Fruit fly (Drosophila melanogaster) whole organism, embryonic: ENCODE measurements around the gene Pig1.

Experiments used
- CG11093 ChIP-seq: fragments of 200-800 bp; sonication (Bioruptor generic); IDR thresholded peaks from 3 replicates; pipeline ENCODE4 v1.3.6; 2022; ENCODE audit warnings: missing biosample characterization, missing genetic modification characterization
- CG11247 ChIP-seq: fragments of 200-800 bp; sonication (Bioruptor generic); IDR thresholded peaks from 2 replicates; pipeline ENCODE4 v1.3.6; 2022; ENCODE audit warnings: missing biosample characterization, missing genetic modification characterization
- CG12071 ChIP-seq: fragments of 200-800 bp; sonication (Bioruptor generic); optimal IDR thresholded peaks from 3 replicates; lab custom pipeline; 2018; ENCODE audit warnings: missing biosample characterization, mild to moderate bottlenecking, missing genetic modification characterization
- CG12219 ChIP-seq: fragments of 200-800 bp; sonication (Bioruptor generic); optimal IDR thresholded peaks from 3 replicates; lab custom pipeline; 2018; ENCODE audit warnings: missing biosample characterization, mild to moderate bottlenecking, missing genetic modification characterization
- CG1233 ChIP-seq: fragments of 200-800 bp; sonication (Bioruptor generic); optimal IDR thresholded peaks from 4 replicates; lab custom pipeline; 2018; ENCODE audit warnings: missing biosample characterization, mild to moderate bottlenecking, missing genetic modification characterization
- CG12391 ChIP-seq: fragments of 200-800 bp; sonication (Bioruptor generic); optimal IDR thresholded peaks from 3 replicates; lab custom pipeline; 2018; ENCODE audit warnings: missing biosample characterization, mild to moderate bottlenecking, missing genetic modification characterization, moderate library complexity
- CG13775 ChIP-seq: fragments of 200-800 bp; sonication (Bioruptor generic); optimal IDR thresholded peaks from 3 replicates; lab custom pipeline; 2017; ENCODE audit warnings: missing biosample characterization, mild to moderate bottlenecking, missing genetic modification characterization
- CG13894 ChIP-seq: fragments of 200-800 bp; sonication (Bioruptor generic); optimal IDR thresholded peaks from 3 replicates; lab custom pipeline; 2018; ENCODE audit warnings: missing biosample characterization, mild to moderate bottlenecking, missing genetic modification characterization, moderate library complexity
- CG14441 ChIP-seq: fragments of 200-800 bp; sonication (Bioruptor generic); IDR thresholded peaks from 2 replicates; pipeline ENCODE4 v1.3.6; 2022; ENCODE audit warnings: missing biosample characterization, missing genetic modification characterization
- CG16863 ChIP-seq: fragments of 200-800 bp; sonication (Bioruptor generic); optimal IDR thresholded peaks from 3 replicates; lab custom pipeline; 2016; ENCODE audit warnings: missing biosample characterization, missing genetic modification characterization
- CG17328 ChIP-seq: fragments of 200-800 bp; sonication (Bioruptor generic); IDR thresholded peaks from 2 replicates; pipeline ENCODE4 v1.3.6; 2022; ENCODE audit warnings: missing biosample characterization, missing genetic modification characterization
- CG17385 ChIP-seq: fragments of 200-800 bp; sonication (Bioruptor generic); optimal IDR thresholded peaks from 3 replicates; lab custom pipeline; 2018; ENCODE audit warnings: missing biosample characterization, mild to moderate bottlenecking, missing genetic modification characterization
- CG17802 ChIP-seq: fragments of 200-800 bp; sonication (Bioruptor generic); optimal IDR thresholded peaks from 2 replicates; lab custom pipeline; 2018; ENCODE audit warnings: missing biosample characterization, mild to moderate bottlenecking, missing genetic modification characterization, moderate library complexity
- CG32772 ChIP-seq: fragments of 200-800 bp; sonication (Bioruptor generic); IDR thresholded peaks from 2 replicates; pipeline ENCODE4 v1.3.6; 2022; ENCODE audit warnings: missing biosample characterization, missing genetic modification characterization
- CG33557 ChIP-seq: fragments of 200-800 bp; sonication (Bioruptor generic); optimal IDR thresholded peaks from 2 replicates; lab custom pipeline; 2019; ENCODE audit warnings: missing biosample characterization, mild to moderate bottlenecking, missing genetic modification characterization, moderate library complexity
- CG3847 ChIP-seq: fragments of 200-800 bp; sonication (Bioruptor generic); IDR thresholded peaks from 2 replicates; pipeline ENCODE4 v1.3.6; 2022; ENCODE audit warnings: missing biosample characterization, missing genetic modification characterization
- CG4404 ChIP-seq: fragments of 200-800 bp; sonication (Bioruptor generic); IDR thresholded peaks from 2 replicates; pipeline ENCODE4 v1.3.6; 2022; ENCODE audit warnings: missing biosample characterization, missing genetic modification characterization
- CG6683 ChIP-seq: fragments of 200-800 bp; sonication (Bioruptor generic); optimal IDR thresholded peaks from 2 replicates; lab custom pipeline; 2017; ENCODE audit warnings: missing biosample characterization, mild to moderate bottlenecking, missing genetic modification characterization, missing genetic modification reagents
- CG7556 ChIP-seq: fragments of 200-800 bp; sonication (Bioruptor generic); optimal IDR thresholded peaks from 2 replicates; lab custom pipeline; 2017; ENCODE audit warnings: missing biosample characterization, mild to moderate bottlenecking, missing genetic modification characterization
- CG9437 ChIP-seq: fragments of 200-800 bp; sonication (Bioruptor generic); optimal IDR thresholded peaks from 2 replicates; lab custom pipeline; 2018; ENCODE audit warnings: missing biosample characterization, mild to moderate bottlenecking, missing genetic modification characterization
- D19A ChIP-seq: fragments of 200-800 bp; optimal IDR thresholded peaks from 3 replicates; lab custom pipeline; 2019; ENCODE audit warnings: missing biosample characterization, mild to moderate bottlenecking, missing genetic modification characterization, moderate library complexity
- Dfd ChIP-seq, 2 experiments: fragments of >200 bp; optimal IDR thresholded peaks; 2 replicates each; lab custom pipeline; 2017; ENCODE audit warnings: missing biosample characterization in 2 of 2, missing genetic modification characterization in 2 of 2
- Elba2 ChIP-seq: fragments of 200-800 bp; sonication (Bioruptor generic); optimal IDR thresholded peaks from 3 replicates; lab custom pipeline; 2016; ENCODE audit warnings: missing biosample characterization, missing genetic modification characterization
- Ets97D ChIP-seq: fragments of 200-800 bp; sonication (Bioruptor generic); optimal IDR thresholded peaks from 3 replicates; lab custom pipeline; 2016; ENCODE audit warnings: missing biosample characterization, missing genetic modification characterization
- Fer3 ChIP-seq: fragments of 200-800 bp; sonication (Bioruptor generic); optimal IDR thresholded peaks from 2 replicates; lab custom pipeline; 2018; ENCODE audit warnings: missing biosample characterization, mild to moderate bottlenecking, missing genetic modification characterization, moderate library complexity
- Hsf ChIP-seq: fragments of 200-800 bp; sonication (Bioruptor generic); optimal IDR thresholded peaks from 3 replicates; lab custom pipeline; 2016; ENCODE audit warnings: missing biosample characterization, missing genetic modification characterization
- MESR4 ChIP-seq: fragments of 200-800 bp; sonication (Bioruptor generic); optimal IDR thresholded peaks from 2 replicates; lab custom pipeline; 2018; ENCODE audit warnings: missing biosample characterization, mild to moderate bottlenecking, missing genetic modification characterization, moderate library complexity
- Optix ChIP-seq: fragments of 200-800 bp; sonication (Bioruptor generic); IDR thresholded peaks from 3 replicates; pipeline ENCODE4 v1.3.6; 2022; ENCODE audit warnings: missing biosample characterization, missing genetic modification characterization
- Poxn ChIP-seq: fragments of 200-800 bp; sonication (Bioruptor generic); IDR thresholded peaks from 2 replicates; pipeline ENCODE4 v1.3.6; 2022; ENCODE audit warnings: missing biosample characterization, missing genetic modification characterization
- Scr ChIP-seq: fragments of 200-800 bp; sonication (Bioruptor generic); IDR thresholded peaks from 2 replicates; pipeline ENCODE4 v1.3.6; 2022; ENCODE audit warnings: missing biosample characterization, missing genetic modification characterization; ENCODE audit not compliant: partially characterized antibody
- Spps ChIP-seq: fragments of 200-800 bp; sonication (Bioruptor generic); optimal IDR thresholded peaks from 2 replicates; lab custom pipeline; 2018; ENCODE audit warnings: missing biosample characterization, mild to moderate bottlenecking, missing genetic modification characterization
- amos ChIP-seq: fragments of 200-800 bp; sonication (Bioruptor generic); IDR thresholded peaks from 2 replicates; pipeline ENCODE4 v1.3.6; 2022; ENCODE audit warnings: missing biosample characterization, missing genetic modification characterization; ENCODE audit not compliant: partially characterized antibody
- ase ChIP-seq: fragments of 200-800 bp; sonication (Bioruptor generic); IDR thresholded peaks from 3 replicates; pipeline ENCODE4 v1.3.6; 2022; ENCODE audit warnings: missing biosample characterization, missing genetic modification characterization
- ash1 ChIP-seq: fragments of 200-800 bp; sonication (Bioruptor generic); optimal IDR thresholded peaks from 2 replicates; lab custom pipeline; 2018; ENCODE audit warnings: missing biosample characterization, mild to moderate bottlenecking, missing genetic modification characterization
- bab2 ChIP-seq: fragments of 200-800 bp; sonication (Bioruptor generic); optimal IDR thresholded peaks from 2 replicates; lab custom pipeline; 2016; ENCODE audit warnings: missing biosample characterization, missing genetic modification characterization
- btn ChIP-seq: fragments of 200-800 bp; sonication (Bioruptor generic); optimal IDR thresholded peaks from 2 replicates; lab custom pipeline; 2016; ENCODE audit warnings: missing biosample characterization, missing genetic modification characterization
- cg ChIP-seq: fragments of 200-800 bp; sonication (Bioruptor generic); optimal IDR thresholded peaks from 3 replicates; lab custom pipeline; 2019; ENCODE audit warnings: missing biosample characterization, mild to moderate bottlenecking, missing genetic modification characterization, moderate library complexity
- cwo ChIP-seq: fragments of 200-800 bp; sonication (Bioruptor generic); optimal IDR thresholded peaks from 3 replicates; lab custom pipeline; 2017; ENCODE audit warnings: missing biosample characterization, missing genetic modification characterization, mild to moderate bottlenecking, moderate library complexity, missing genetic modification reagents
- dimm ChIP-seq: fragments of 200-800 bp; sonication (Bioruptor generic); IDR thresholded peaks from 2 replicates; pipeline ENCODE4 v1.3.6; 2022; ENCODE audit warnings: missing biosample characterization, missing genetic modification characterization
- disco-r ChIP-seq: fragments of 200-800 bp; sonication (Bioruptor generic); optimal IDR thresholded peaks from 2 replicates; lab custom pipeline; 2016; ENCODE audit warnings: missing biosample characterization, missing genetic modification characterization
- dmrt11E ChIP-seq: fragments of 200-800 bp; sonication (Bioruptor generic); optimal IDR thresholded peaks from 3 replicates; lab custom pipeline; 2018; ENCODE audit warnings: missing biosample characterization, mild to moderate bottlenecking, missing genetic modification characterization, moderate library complexity
- ems ChIP-seq: fragments of 200-800 bp; sonication (Bioruptor generic); optimal IDR thresholded peaks from 3 replicates; lab custom pipeline; 2016; ENCODE audit warnings: missing biosample characterization, missing genetic modification characterization
- gcm ChIP-seq: fragments of 200-800 bp; sonication (Bioruptor generic); optimal IDR thresholded peaks from 2 replicates; lab custom pipeline; 2019; ENCODE audit warnings: missing biosample characterization, mild to moderate bottlenecking, missing genetic modification characterization, moderate library complexity
- lola ChIP-seq, 3 experiments: fragments of >200 bp in 2 of 3; fragments of 200-800 bp in 1 of 3; sonication (Bioruptor generic) in 1 of 3; optimal IDR thresholded peaks; 2 replicates each; lab custom pipeline; 2017 to 2019; ENCODE audit warnings: missing biosample characterization in 3 of 3, missing genetic modification characterization in 3 of 3, mild to moderate bottlenecking in 1 of 3, moderate library complexity in 1 of 3
- schlank ChIP-seq: fragments of 200-800 bp; sonication (Bioruptor generic); optimal IDR thresholded peaks from 2 replicates; lab custom pipeline; 2018; ENCODE audit warnings: missing biosample characterization, mild to moderate bottlenecking, missing genetic modification characterization
- tin ChIP-seq: fragments of 200-800 bp; sonication (Bioruptor generic); optimal IDR thresholded peaks from 3 replicates; lab custom pipeline; 2016; ENCODE audit warnings: missing biosample characterization, missing genetic modification characterization
- tx ChIP-seq: fragments of 200-800 bp; sonication (Bioruptor generic); optimal IDR thresholded peaks from 2 replicates; lab custom pipeline; 2016; ENCODE audit warnings: missing biosample characterization, missing genetic modification characterization
- wek ChIP-seq: fragments of 200-800 bp; sonication (Bioruptor generic); optimal IDR thresholded peaks from 3 replicates; lab custom pipeline; 2018; ENCODE audit warnings: missing biosample characterization, mild to moderate bottlenecking, missing genetic modification characterization, moderate library complexity
- zfh1 ChIP-seq: fragments of 200-800 bp; sonication (Bioruptor generic); IDR thresholded peaks from 3 replicates; pipeline ENCODE4 v1.3.6; 2022; ENCODE audit warnings: missing biosample characterization, missing genetic modification characterization

The Pig1 gene

dm6 chrX:3294816-3295466 lies 45.9 kb upstream of the Pig1 start (continued):
- TF ChIP-seq btn (GFP tag; lab: Kevin White, UChicago) (peak; percentile 95), MESR4 (GFP tag; lab: Kevin White, UChicago) (peak; percentile 60), CG13894 (peak; percentile 92), dimm (GFP tag; lab: Robert Waterston, UW) (peak; percentile 88), CG1233 (peak; percentile 95), disco-r (GFP tag; lab: Kevin White, UChicago) (peak; percentile 96), CG16863 (peak; percentile 98), CG7556 (GFP tag; lab: Kevin White, UChicago) (peak; percentile 96), schlank (peak; percentile 96), bab2 (GFP tag; lab: Kevin White, UChicago) (peak; percentile 98), lola (GFP tag; optimal IDR thresholded peaks at IDR 0.05; lab: Kevin White, UChicago) (peak in 1 of 3 experiments; percentile 84), ase (GFP tag; lab: Robert Waterston, UW) (peak; percentile 95), zfh1 (GFP tag; lab: Robert Waterston, UW) (peak; percentile 97), CG12391 (tag; lab: Kevin White, UChicago) (peak; percentile 96), CG12219 (GFP tag; lab: Kevin White, UChicago) (peak; percentile 97), CG32772 (peak; percentile 97), Scr (no peak), CG11093 (GFP tag; lab: Robert Waterston, UW) (peak; percentile 95), Elba2 (GFP tag; lab: Kevin White, UChicago) (peak; percentile 40), CG6683 (GFP tag; lab: Kevin White, UChicago) (peak; percentile 92), CG17328 (GFP tag; lab: Robert Waterston, UW) (peak; percentile 95), Poxn (peak; percentile 94), CG4404 (GFP tag; lab: Robert Waterston, UW) (peak; percentile 93), CG11247 (GFP tag; lab: Robert Waterston, UW) (peak; percentile 97), tx (GFP tag; lab: Kevin White, UChicago) (peak; percentile 98), CG13775 (GFP tag; lab: Kevin White, UChicago) (peak; percentile 96), CG33557 (GFP tag; lab: Kevin White, UChicago) (peak; percentile 60), Dfd (GFP tag; optimal IDR thresholded peaks at IDR 0.05; lab: Kevin White, UChicago) (no peak), CG17802 (tag; lab: Kevin White, UChicago) (peak; percentile 89), CG3847 (GFP tag; lab: Robert Waterston, UW) (peak; percentile 97), dmrt11E (peak; percentile 88), cg (GFP tag; lab: Kevin White, UChicago) (no peak), Spps (tag; lab: Kevin White, UChicago) (peak; percentile 78), Ets97D (GFP tag; lab: Kevin White, UChicago) (peak; percentile 90), CG9437 (peak; percentile 88), amos (GFP tag; lab: Robert Waterston, UW) (no peak), CG17385 (GFP tag; lab: Kevin White, UChicago) (peak; percentile 91), D19A (tag; lab: Kevin White, UChicago) (peak; percentile 89), gcm (peak; percentile 89), Optix (GFP tag; lab: Robert Waterston, UW) (peak; percentile 98), Hsf (GFP tag; lab: Kevin White, UChicago) (peak; percentile 98), CG12071 (GFP tag; lab: Kevin White, UChicago) (peak; percentile 98), cwo (peak; percentile 96), tin (GFP tag; lab: Kevin White, UChicago) (peak; percentile 98), ems (GFP tag; lab: Kevin White, UChicago) (peak; percentile 98), CG14441 (peak; percentile 97), ash1 (peak; percentile 84), Fer3 (tag; lab: Kevin White, UChicago) (peak; percentile 97), wek (peak; percentile 85)
